Worm (Caenorhabditis elegans) whole organism, L2 larva: ENCODE measurements around the gene R08C7.11.

Experiments used
- nhr-21 ChIP-seq: fragments of 150-350 bp; optimal IDR thresholded peaks from 2 replicates; lab custom pipeline; 2014; ENCODE audit warnings: missing biosample characterization, missing genetic modification characterization
- nhr-25 ChIP-seq: fragments of 150-350 bp; sonication (generic microtip); optimal IDR thresholded peaks from 3 replicates; lab custom pipeline; 2014; ENCODE audit warnings: missing biosample characterization, missing genetic modification characterization

- TF ChIP-seq nhr-21 (tag; lab: Kevin White, UChicago), result no peak
- TF ChIP-seq nhr-25 (tag; lab: Kevin White, UChicago), result no peak
These were observed 5.3 kb downstream of the R08C7.11 start, which contains the start of gene R08C7.12 for ce11 chrIV:4449439-4449838.
